Worm (Caenorhabditis elegans): Measurements from ENCODE around the gene T22C8.3.

Gene T22C8.3

DNA sequence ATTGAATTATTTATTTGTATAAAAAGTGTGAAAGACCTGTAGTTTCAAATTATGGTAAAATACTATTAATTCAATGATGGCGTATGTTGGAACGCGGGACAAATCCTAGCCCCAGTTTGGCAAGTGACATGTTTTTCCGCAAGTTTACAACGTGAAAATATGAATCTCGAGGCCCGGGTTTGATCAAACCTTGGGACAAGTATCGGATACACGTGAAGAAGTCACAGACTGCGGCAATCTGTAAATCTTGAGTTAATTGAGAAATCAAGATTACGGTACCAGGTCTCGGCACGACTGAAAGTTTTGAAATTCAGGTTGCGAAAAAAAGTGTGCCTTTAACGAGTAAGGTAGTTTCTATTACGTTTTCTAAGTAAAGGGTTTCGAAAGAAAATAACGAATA lies 38.7 kb downstream of the T22C8.3 start:
- TF ChIP-seq pha-4 (tag; optimal IDR thresholded peaks at IDR 0.05) = no peak
- no peak for TF ChIP-seq mep-1 (tag; optimal IDR thresholded peaks at IDR 0.05)
- no peak for TF ChIP-seq ztf-11 (tag; optimal IDR thresholded peaks at IDR 0.05)

DNA sequence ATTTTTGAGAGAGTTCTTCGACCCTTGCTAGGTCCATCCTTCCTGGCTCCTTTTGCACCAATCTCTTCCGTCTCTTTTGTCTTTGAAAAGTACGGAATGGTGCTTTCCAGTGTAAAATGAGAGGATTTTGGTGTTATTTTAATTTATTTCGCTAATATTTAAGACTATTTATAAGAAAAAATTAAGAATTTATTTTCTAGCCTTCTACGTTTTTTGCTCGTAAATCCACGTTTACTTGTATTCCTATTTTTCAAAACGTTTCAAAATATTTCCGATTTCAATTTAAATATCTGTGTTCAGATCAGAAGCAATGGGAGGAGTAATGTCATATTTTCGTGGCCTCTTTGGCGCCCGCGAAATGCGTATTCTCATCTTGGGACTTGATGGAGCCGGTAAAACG lies 40.1 kb downstream of the T22C8.3 start, which contains the start of gene arl-1:
Gene arl-1 (plus strand): TSS at position 301 of the 400 bp plus-strand sequence.
- TF ChIP-seq cnd-1 (tag; optimal IDR thresholded peaks at IDR 0.05) = no peak

DNA sequence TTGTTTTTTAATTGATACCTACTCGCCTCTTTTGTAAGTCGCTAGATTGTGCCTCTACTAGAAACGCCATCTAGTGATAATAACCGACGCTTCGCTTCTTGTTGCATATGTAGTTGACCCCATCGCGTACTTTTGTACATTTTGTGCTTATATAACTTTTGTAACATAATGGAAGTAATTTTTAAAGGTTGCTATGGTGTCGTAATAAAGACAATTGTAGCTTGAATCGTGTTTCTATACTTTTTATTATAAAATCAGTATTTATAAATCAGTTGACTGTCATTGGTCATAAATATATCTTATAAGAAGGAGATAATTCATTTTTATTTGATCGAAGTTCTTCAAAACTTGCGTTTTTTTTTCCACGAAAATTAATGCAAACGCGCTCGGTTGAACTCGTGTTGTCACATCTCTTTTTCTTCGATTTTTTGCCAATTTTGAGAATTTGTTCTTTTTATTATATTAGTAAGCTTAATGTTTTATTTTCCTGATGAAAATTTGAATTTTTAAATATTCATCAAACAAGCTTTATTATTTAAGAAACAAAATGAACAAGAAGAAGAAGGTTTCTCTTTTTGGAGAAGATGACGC lies 44.2 kb downstream of the T22C8.3 start, which contains the start of gene F54C9.9:
Gene F54C9.9 (plus strand): TSS at position 541 of the 591 bp plus-strand sequence.
- TF ChIP-seq sptf-1 (tag; optimal IDR thresholded peaks at IDR 0.05) (no peak), lsy-2 (tag; optimal IDR thresholded peaks at IDR 0.05) (peak; percentile 9)

ce11 chrII:8575184-8575583 lies 46.6 kb downstream of the T22C8.3 start, which contains the start of gene puf-5:
Gene puf-5 (plus strand): TSS chrII:8575541.
- TF ChIP-seq nhr-12 (tag; optimal IDR thresholded peaks at IDR 0.05) (no peak), tbx-8 (GFP tag; optimal IDR thresholded peaks at IDR 0.05) (no peak), elt-1 (tag; optimal IDR thresholded peaks at IDR 0.05; ENCODE audit: borderline replicate concordance, insufficient read depth) (no peak), nhr-28 (tag; optimal IDR thresholded peaks at IDR 0.05) (no peak), hlh-1 (tag; optimal IDR thresholded peaks at IDR 0.05) (no peak), lin-13 (tag; optimal IDR thresholded peaks at IDR 0.05) (no peak), unc-62 (GFP tag; optimal IDR thresholded peaks at IDR 0.05) (no peak), ceh-83 (GFP tag; optimal IDR thresholded peaks at IDR 0.05) (no peak), pha-4 (tag; optimal IDR thresholded peaks at IDR 0.05) (no peak), unc-39 (tag; optimal IDR thresholded peaks at IDR 0.05) (no peak), elt-3 (tag; optimal IDR thresholded peaks at IDR 0.05) (no peak), mls-2 (tag; optimal IDR thresholded peaks at IDR 0.05) (no peak), mep-1 (tag; optimal IDR thresholded peaks at IDR 0.05) (no peak), sem-2 (GFP tag; optimal IDR thresholded peaks at IDR 0.05) (no peak), ztf-11 (tag; optimal IDR thresholded peaks at IDR 0.05) (no peak), cnd-1 (tag; optimal IDR thresholded peaks at IDR 0.05) (no peak), drap-1 (GFP tag; optimal IDR thresholded peaks at IDR 0.05) (no peak), ceh-39 (tag; optimal IDR thresholded peaks at IDR 0.05) (no peak), snpc-4 (tag; optimal IDR thresholded peaks at IDR 0.05) (no peak)

DNA sequence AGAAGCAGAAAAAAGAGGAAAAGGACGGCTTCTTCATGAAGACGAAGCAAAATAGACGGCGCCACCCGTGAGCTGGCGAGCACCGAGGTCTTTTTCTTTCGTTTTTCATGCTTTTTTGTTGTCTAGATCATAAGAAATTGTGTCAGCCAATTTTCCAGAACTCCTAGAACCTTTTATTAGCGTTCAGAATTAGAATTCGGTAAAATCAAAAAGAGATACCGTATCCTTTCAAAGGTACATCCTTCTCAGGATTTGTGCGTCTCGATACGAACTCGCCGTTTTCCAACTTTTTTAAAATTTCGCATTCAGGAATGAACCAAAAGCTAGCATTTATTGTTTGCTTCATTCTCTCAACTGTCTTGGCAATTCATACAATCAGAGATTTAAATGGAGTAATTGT lies 48.7 kb downstream of the T22C8.3 start, which contains the start of gene F54C9.7:
Gene F54C9.7 (plus strand): TSS at position 301 of the 400 bp plus-strand sequence.
- no peak for TF ChIP-seq flh-1 (GFP tag; optimal IDR thresholded peaks at IDR 0.05)
- TF ChIP-seq elt-1 (tag; optimal IDR thresholded peaks at IDR 0.05; ENCODE audit: borderline replicate concordance, insufficient read depth) = no peak

- no peak for TF ChIP-seq flh-1 (GFP tag; optimal IDR thresholded peaks at IDR 0.05)
- TF ChIP-seq sptf-1 (tag; optimal IDR thresholded peaks at IDR 0.05) = no peak
- no peak for TF ChIP-seq mep-1 (tag; optimal IDR thresholded peaks at IDR 0.05)
- TF ChIP-seq nhr-28 (tag; optimal IDR thresholded peaks at IDR 0.05) = no peak
- no peak for TF ChIP-seq M03D4.4 (tag; optimal IDR thresholded peaks at IDR 0.05)
- TF ChIP-seq elt-1 (tag; optimal IDR thresholded peaks at IDR 0.05; ENCODE audit: borderline replicate concordance, insufficient read depth) = no peak
These were observed 50.8 kb downstream of the T22C8.3 start, which contains the start of gene bcs-1 for ce11 chrII:8570977-8571376. Gene bcs-1 (plus strand): TSS chrII:8571085.

All from whole organism, mixed stage, embryonic.